Fruit fly (Drosophila melanogaster): ENCODE measurements around the gene mad2.

Gene mad2

DNA sequence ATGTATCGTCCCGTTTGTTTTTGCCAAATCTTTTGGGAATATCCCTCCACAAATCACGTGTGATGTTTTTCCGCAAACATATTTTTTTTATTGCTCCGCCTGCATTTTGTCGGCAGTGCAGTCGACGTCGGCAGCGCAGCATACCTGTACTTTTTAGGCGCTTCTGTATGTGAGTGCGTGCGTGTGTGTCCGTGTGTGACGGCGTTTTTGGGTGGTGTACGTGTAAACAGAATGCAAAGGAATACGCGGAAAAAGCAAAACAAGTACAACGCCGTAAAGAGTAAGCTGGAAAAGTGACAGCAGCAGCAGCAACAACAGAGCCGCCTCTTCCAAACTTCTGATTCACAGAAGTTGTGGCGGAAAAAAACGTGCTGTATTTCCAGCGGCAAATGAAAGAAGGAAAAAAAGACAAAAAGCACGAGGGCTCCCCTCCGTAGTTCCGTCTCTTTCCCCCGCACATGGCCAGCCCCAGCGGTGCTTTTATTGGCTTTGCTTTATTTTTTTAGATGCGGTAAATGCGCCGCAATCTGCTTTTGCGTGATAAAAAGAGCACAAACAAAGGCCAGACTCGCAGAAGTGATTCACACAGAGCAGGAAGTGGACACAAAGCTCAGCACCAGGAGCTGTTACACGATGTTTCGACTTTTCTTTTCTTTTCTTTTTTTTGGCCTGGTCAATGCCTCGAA lies 42.6 kb downstream of the mad2 start:
- TF ChIP-seq Dll (optimal IDR thresholded peaks at IDR 0.05) (no peak), psq (optimal IDR thresholded peaks at IDR 0.05) (peak; percentile 25), CG8478 (optimal IDR thresholded peaks at IDR 0.05) (no peak), usp (GFP tag; optimal IDR thresholded peaks at IDR 0.05) (no peak), pan (optimal IDR thresholded peaks at IDR 0.05) (no peak), EcR (GFP tag; optimal IDR thresholded peaks at IDR 0.05) (no peak)

DNA sequence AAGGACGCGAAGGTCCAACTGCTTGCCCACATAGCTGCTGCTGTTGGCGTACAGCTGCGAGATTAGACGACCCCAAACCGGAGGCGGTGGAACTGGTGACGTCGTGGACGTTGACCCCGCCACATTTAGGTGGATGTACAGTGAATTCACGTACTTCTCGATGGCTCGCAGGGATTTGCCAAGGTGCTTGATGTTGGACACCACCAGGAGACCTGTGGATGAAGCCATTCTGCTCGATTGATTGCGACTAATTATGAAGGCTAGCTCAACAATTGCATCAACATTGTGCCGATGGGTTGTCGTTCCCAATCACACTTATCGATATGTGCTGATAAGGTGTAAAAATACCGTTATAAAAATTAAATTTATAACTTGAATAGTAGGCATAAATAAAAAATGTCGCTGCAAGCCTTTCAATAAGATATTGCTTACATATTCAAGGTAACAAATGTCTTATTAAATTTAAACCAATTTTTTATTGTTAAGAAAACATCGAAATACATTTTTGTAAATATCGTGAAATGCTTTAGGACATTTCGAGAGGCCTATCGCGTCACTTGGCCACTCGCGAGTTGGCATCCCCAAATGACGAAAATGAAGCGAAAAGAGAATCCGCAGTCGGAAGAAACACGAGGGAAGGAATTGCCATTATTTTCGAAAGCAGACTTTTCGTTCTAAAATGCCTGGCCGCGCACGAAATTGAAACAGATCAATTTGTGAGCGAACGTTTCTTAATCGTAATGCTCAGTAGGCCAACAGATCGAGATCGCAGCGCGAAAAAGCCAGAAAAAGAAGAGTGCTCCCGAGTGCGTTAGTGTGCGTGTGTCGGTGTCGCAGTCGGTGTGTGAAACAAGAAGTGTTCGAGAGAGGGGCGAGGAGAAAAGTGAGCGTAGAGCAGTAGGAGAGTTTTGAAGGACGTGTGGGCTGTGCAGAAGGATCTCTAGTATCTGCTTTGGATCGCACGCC lies 44.1 kb downstream of the mad2 start, which contains the start of the genes Ppat-Dpck and scny:
Gene Ppat-Dpck, minus strand, starts transcription at position 263 of the 966 bp plus-strand sequence.
Gene scny, plus strand, starts transcription at position 471 of the 966 bp plus-strand sequence.
- no peak for TF ChIP-seq EcR (GFP tag; optimal IDR thresholded peaks at IDR 0.05)
- TF ChIP-seq pan (optimal IDR thresholded peaks at IDR 0.05) = no peak
- TF ChIP-seq CG8478 (optimal IDR thresholded peaks at IDR 0.05) = no peak
- no peak for TF ChIP-seq psq (optimal IDR thresholded peaks at IDR 0.05)

DNA sequence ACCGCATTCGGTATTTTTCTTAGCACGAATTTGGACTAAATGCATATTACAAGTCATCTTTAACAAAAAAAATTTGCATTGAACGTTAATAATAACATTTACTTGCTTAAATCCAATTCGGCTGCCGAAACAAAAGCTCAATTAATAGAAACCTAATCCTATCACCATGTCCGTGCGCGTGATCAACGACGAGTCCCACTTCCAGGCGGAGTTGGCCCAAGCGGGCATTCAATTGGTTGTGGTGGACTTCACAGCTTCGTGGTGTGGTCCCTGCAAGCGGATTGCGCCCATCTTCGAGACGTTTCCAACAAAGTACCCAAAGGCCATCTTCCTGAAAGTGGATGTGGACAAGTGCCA lies 47.1 kb downstream of the mad2 start, which contains the start of gene Txl:
Gene Txl, plus strand, starts transcription at position 3 of the 357 bp plus-strand sequence.
- TF ChIP-seq psq (optimal IDR thresholded peaks at IDR 0.05) (no peak), EcR (GFP tag; optimal IDR thresholded peaks at IDR 0.05) (no peak), usp (GFP tag; optimal IDR thresholded peaks at IDR 0.05) (no peak), Dll (optimal IDR thresholded peaks at IDR 0.05) (no peak), CG8478 (optimal IDR thresholded peaks at IDR 0.05) (no peak), pan (optimal IDR thresholded peaks at IDR 0.05) (no peak)

DNA sequence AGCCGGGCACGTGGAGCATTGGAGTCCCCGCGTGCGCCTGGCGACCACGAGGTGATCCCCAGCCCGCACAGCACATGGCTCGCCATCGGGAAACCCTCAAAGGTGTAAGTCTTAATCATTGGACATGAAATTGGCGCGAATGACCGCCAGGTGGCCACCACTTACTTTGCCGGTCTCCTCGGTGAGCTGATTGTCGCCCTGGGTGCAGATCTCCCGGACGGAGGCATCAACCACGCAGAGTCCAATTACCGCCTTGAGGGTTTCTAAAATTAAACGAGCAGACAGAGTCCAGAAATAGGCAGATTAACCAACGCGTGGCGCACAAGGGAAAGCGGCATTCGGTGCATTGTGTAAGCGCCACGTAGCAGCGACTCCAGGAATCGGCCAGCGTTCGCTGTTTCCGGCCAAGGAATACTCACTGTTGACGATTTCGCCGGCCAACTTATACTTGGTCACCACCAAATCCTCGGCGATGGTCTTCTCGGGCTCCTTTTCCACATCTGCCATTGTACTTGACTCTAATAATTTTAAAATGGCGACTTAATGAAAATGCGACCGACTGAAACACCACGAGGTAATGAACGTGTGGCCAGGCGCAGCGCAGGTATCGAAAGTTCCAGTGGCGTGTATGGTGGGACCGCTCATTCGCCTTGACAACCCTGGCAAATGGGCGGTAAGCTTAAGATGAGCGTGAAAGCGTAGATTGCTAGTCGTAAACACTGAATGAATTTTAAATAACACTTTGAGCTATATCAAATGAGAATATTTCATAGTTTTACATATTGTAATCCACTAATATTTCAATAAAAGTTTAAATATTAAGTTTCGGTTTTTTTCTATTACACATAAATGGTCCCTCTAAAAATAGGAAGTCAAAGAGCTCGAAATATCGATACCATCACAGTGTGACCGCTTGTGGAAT lies 47.7 kb downstream of the mad2 start, which contains the start of gene CG10576:
Gene CG10576, minus strand, starts transcription at position 781 of the 922 bp plus-strand sequence.
- TF ChIP-seq usp (GFP tag; optimal IDR thresholded peaks at IDR 0.05) = no peak
- no peak for TF ChIP-seq EcR (GFP tag; optimal IDR thresholded peaks at IDR 0.05)
- no peak for TF ChIP-seq pan (optimal IDR thresholded peaks at IDR 0.05)
- TF ChIP-seq Dll (optimal IDR thresholded peaks at IDR 0.05) = no peak
- TF ChIP-seq CG8478 (optimal IDR thresholded peaks at IDR 0.05) = no peak
- TF ChIP-seq psq (optimal IDR thresholded peaks at IDR 0.05) = no peak
